Fruit fly (Drosophila melanogaster): ENCODE results near the gene CG14540.

dm6 chr3R:26009766-26010414 is 50.8 kb downstream of the CG14540 start:
- no peak for TF ChIP-seq ap (GFP tag; IDR thresholded peaks at IDR 0.05)
- no peak for TF ChIP-seq Hr39 (optimal IDR thresholded peaks at IDR 0.05)
- TF ChIP-seq CG17186 (GFP tag; optimal IDR thresholded peaks at IDR 0.05) = no peak
- no peak for TF ChIP-seq MBD-R2 (GFP tag; IDR thresholded peaks at IDR 0.05)
- TF ChIP-seq HLH4C (GFP tag; IDR thresholded peaks at IDR 0.05; ENCODE audit: partially characterized antibody) = no peak
- TF ChIP-seq Sox100B (GFP tag; optimal IDR thresholded peaks at IDR 0.05) = no peak
- TF ChIP-seq Gsc (GFP tag; IDR thresholded peaks at IDR 0.05) = no peak
